Worm (Caenorhabditis elegans): ENCODE measurements around the gene E02H1.5.

E02H1.5 gene

ce11 chrII:9601679-9602078 lies 6.7 kb downstream of the E02H1.5 start:
- TF ChIP-seq vab-7 (GFP tag; IDR thresholded peaks at IDR 0.05), result no peak
- peak; percentile 32 for TF ChIP-seq mxl-3 (GFP tag; optimal IDR thresholded peaks at IDR 0.05)
- no peak for TF ChIP-seq ceh-32 (tag; optimal IDR thresholded peaks at IDR 0.05; ENCODE audit: poor library complexity)
- TF ChIP-seq lsy-2 (tag; optimal IDR thresholded peaks at IDR 0.05), result peak; percentile 18 to 61
- no peak for TF ChIP-seq saeg-2 (GFP tag; IDR thresholded peaks at IDR 0.05)
- TF ChIP-seq cey-2 (tag; optimal IDR thresholded peaks at IDR 0.05; ENCODE audit: borderline replicate concordance, insufficient read depth), result peak; percentile 35
- peak in 1 of 2 experiments; percentile 54 for TF ChIP-seq unc-62 (GFP tag; optimal IDR thresholded peaks at IDR 0.05 in 1 of 2)
- no peak for TF ChIP-seq unc-62 (tag; optimal IDR thresholded peaks at IDR 0.05)
- no peak for TF ChIP-seq F37D6.2 (tag; optimal IDR thresholded peaks at IDR 0.05)
- TF ChIP-seq hlh-30 (tag; optimal IDR thresholded peaks at IDR 0.05; ENCODE audit: insufficient read depth), result peak; percentile 96
- TF ChIP-seq daf-16 (GFP tag; optimal IDR thresholded peaks at IDR 0.05), result peak in 1 of 2 experiments; percentile 83
- peak; percentile 62 for TF ChIP-seq daf-16 (tag; optimal IDR thresholded peaks at IDR 0.05)
- TF ChIP-seq aha-1 (tag), result peak; percentile 94
- TF ChIP-seq hlh-11 (tag; optimal IDR thresholded peaks at IDR 0.05), result peak; percentile 77
- TF ChIP-seq ceh-44 (GFP tag; IDR thresholded peaks at IDR 0.05), result no peak
- TF ChIP-seq dve-1 (tag; optimal IDR thresholded peaks at IDR 0.05; ENCODE audit: insufficient read depth), result peak; percentile 79
- peak in 1 of 2 experiments; percentile 42 for TF ChIP-seq hif-1 (tag; optimal IDR thresholded peaks at IDR 0.05)
- TF ChIP-seq nhr-11 (tag; optimal IDR thresholded peaks at IDR 0.05), result peak; percentile 82
- peak; percentile 49 for TF ChIP-seq mep-1 (tag; optimal IDR thresholded peaks at IDR 0.05)
- no peak for TF ChIP-seq fkh-10 (GFP tag; optimal IDR thresholded peaks at IDR 0.05)
- peak; percentile 66 for TF ChIP-seq nhr-28 (tag; optimal IDR thresholded peaks at IDR 0.05)
- TF ChIP-seq mdl-1 (tag; optimal IDR thresholded peaks at IDR 0.05), result peak; percentile 79 to 83
- TF ChIP-seq dmd-6 (GFP tag; IDR thresholded peaks at IDR 0.05), result peak; percentile 69
- TF ChIP-seq spr-1 (tag; optimal IDR thresholded peaks at IDR 0.05), result no peak
- TF ChIP-seq lin-1 (GFP tag; IDR thresholded peaks at IDR 0.05), result no peak
- no peak for TF ChIP-seq attf-4 (tag; optimal IDR thresholded peaks at IDR 0.05)

DNA sequence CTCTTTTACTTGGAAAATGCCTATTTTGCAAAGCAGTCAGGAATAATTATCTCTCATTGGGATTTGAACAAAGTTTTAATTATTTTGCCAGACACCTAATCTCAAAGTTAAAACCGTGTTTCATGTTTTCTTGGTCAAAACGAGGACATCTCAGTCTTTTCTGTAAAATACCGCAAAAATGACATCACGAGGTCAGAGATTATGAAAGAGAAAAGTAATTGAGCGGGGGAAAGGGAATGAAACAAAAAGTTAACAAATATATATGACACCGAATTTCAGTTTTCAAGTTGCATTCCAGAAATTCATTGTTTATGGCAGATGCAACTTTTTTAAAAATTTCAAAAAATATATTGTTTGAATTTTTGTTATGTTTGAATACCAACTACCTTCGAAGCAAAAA lies 7.5 kb downstream of the E02H1.5 start:
- TF ChIP-seq daf-8 (GFP tag; IDR thresholded peaks at IDR 0.05) (no peak), egl-43 (GFP tag; IDR thresholded peaks at IDR 0.05) (no peak), zfp-3 (GFP tag; conservative IDR thresholded peaks at IDR 0.05) (no peak), dve-1 (tag; optimal IDR thresholded peaks at IDR 0.05; ENCODE audit: insufficient read depth) (peak; percentile 46), duxl-1 (tag; optimal IDR thresholded peaks at IDR 0.05; ENCODE audit: poor library complexity) (no peak), nhr-25 (tag; optimal IDR thresholded peaks at IDR 0.05; ENCODE audit: borderline replicate concordance, insufficient read depth) (no peak), nhr-41 (GFP tag; IDR thresholded peaks at IDR 0.05) (no peak), mxl-2 (GFP tag; conservative IDR thresholded peaks at IDR 0.05) (no peak), mep-1 (tag; optimal IDR thresholded peaks at IDR 0.05) (peak; percentile 4), lin-1 (GFP tag; IDR thresholded peaks at IDR 0.05) (no peak), ama-1 (optimal IDR thresholded peaks at IDR 0.05) (no peak), lir-3 (tag; optimal IDR thresholded peaks at IDR 0.05) (no peak), madf-5 (GFP tag; IDR thresholded peaks at IDR 0.05) (no peak), aha-1 (tag) (peak; percentile 89), rbr-2 (tag; optimal IDR thresholded peaks at IDR 0.05) (no peak)

- TF ChIP-seq hmg-1.1 (GFP tag; IDR thresholded peaks at IDR 0.05) (peak; percentile 88), arid-1 (GFP tag; conservative IDR thresholded peaks at IDR 0.05) (peak; percentile 69; the same call in 1 of the 2 replicates), nhr-76 (tag; optimal IDR thresholded peaks at IDR 0.05) (peak; percentile 64), zfp-2 (tag; optimal IDR thresholded peaks at IDR 0.05) (peak; percentile 38), madf-5 (GFP tag; IDR thresholded peaks at IDR 0.05) (no peak), mdt-29 (GFP tag; IDR thresholded peaks at IDR 0.05) (peak; percentile 61; the same call in 1 of the 2 replicates), nhr-25 (tag; optimal IDR thresholded peaks at IDR 0.05; ENCODE audit: borderline replicate concordance, insufficient read depth) (peak; percentile 62), lin-1 (GFP tag; IDR thresholded peaks at IDR 0.05) (peak; percentile 53; the same call in 1 of the 2 replicates), nhr-42 (GFP tag; IDR thresholded peaks at IDR 0.05) (peak; percentile 76; the same call in 1 of the 2 replicates), set-16 (GFP tag; IDR thresholded peaks at IDR 0.05) (no peak), tra-1 (GFP tag; IDR thresholded peaks at IDR 0.05) (peak; percentile 97), lin-29 (GFP tag; IDR thresholded peaks at IDR 0.05) (peak; percentile 64; the same call in 1 of the 2 replicates), ceh-20 (GFP tag; IDR thresholded peaks at IDR 0.05) (peak; percentile 85), tag-97 (GFP tag; IDR thresholded peaks at IDR 0.05) (no peak), zfp-3 (GFP tag; conservative IDR thresholded peaks at IDR 0.05) (0 out of 2 replicates have a peak, but pooled peaks have one; percentile 50), mdl-1 (tag; optimal IDR thresholded peaks at IDR 0.05) (peak; percentile 99 to 100)
These were observed 8.4 kb downstream of the E02H1.5 start for ce11 chrII:9603419-9603818.

Data from whole organism, L4 larva.